Worm (Caenorhabditis elegans): Measurements from ENCODE around the gene K12B6.9.

The K12B6.9 gene

ce11 chrV:6267237-6267812, 25.1 kb downstream of the K12B6.9 start, which contains the start of gene mrck-1 (continued):
- TF ChIP-seq akir-1 (GFP tag; optimal IDR thresholded peaks at IDR 0.05) (no peak), ekl-4 (GFP tag; IDR thresholded peaks at IDR 0.05) (peak; percentile 80), attf-3 (GFP tag; conservative IDR thresholded peaks at IDR 0.05) (no peak), nhr-27 (tag; optimal IDR thresholded peaks at IDR 0.05) (no peak), nhr-179 (tag; optimal IDR thresholded peaks at IDR 0.05) (no peak), rpc-1 (optimal IDR thresholded peaks at IDR 0.05) (no peak), rpc-1 (tag; optimal IDR thresholded peaks at IDR 0.05) (no peak), fkh-3 (tag; optimal IDR thresholded peaks at IDR 0.05) (no peak), efl-1 (GFP tag; optimal IDR thresholded peaks at IDR 0.05) (peak; percentile 42), F23B12.7 (tag; optimal IDR thresholded peaks at IDR 0.05; ENCODE audit: insufficient read depth) (peak; percentile 39), F33H1.4 (GFP tag; IDR thresholded peaks at IDR 0.05) (peak; percentile 58), ztf-26 (tag; optimal IDR thresholded peaks at IDR 0.05) (peak; percentile 74), F57A8.1 (GFP tag; optimal IDR thresholded peaks at IDR 0.05) (no peak), lin-35 (GFP tag; optimal IDR thresholded peaks at IDR 0.05) (peak in 1 of 3 experiments; percentile 89), F55B11.4 (tag; optimal IDR thresholded peaks at IDR 0.05; ENCODE audit: borderline replicate concordance, insufficient read depth) (no peak), lin-26 (GFP tag; IDR thresholded peaks at IDR 0.05) (0 out of 2 replicates have a peak, but pooled peaks have one; percentile 35), K11D2.4 (GFP tag; IDR thresholded peaks at IDR 0.05) (peak; percentile 87), xnd-1 (tag; optimal IDR thresholded peaks at IDR 0.05) (no peak), K12H6.12 (tag; optimal IDR thresholded peaks at IDR 0.05) (peak; percentile 87), mes-4 (tag; optimal IDR thresholded peaks at IDR 0.05) (no peak), cebp-2 (GFP tag; IDR thresholded peaks at IDR 0.05) (no peak), Y95B8A.8 (GFP tag; IDR thresholded peaks at IDR 0.05) (no peak), Y53F4B.3 (GFP tag; IDR thresholded peaks at IDR 0.05) (no peak), lin-54 (GFP tag; optimal IDR thresholded peaks at IDR 0.05) (peak; percentile 82), F49E8.2 (tag; optimal IDR thresholded peaks at IDR 0.05; ENCODE audit: insufficient read depth) (no peak), nhr-90 (tag; optimal IDR thresholded peaks at IDR 0.05) (peak; percentile 51), ztf-18 (tag; optimal IDR thresholded peaks at IDR 0.05) (peak; percentile 97), zim-3 (tag; optimal IDR thresholded peaks at IDR 0.05) (no peak), madf-3 (GFP tag; IDR thresholded peaks at IDR 0.05) (peak; percentile 82; the same call in 1 of the 2 replicates), nfyb-1 (GFP tag; IDR thresholded peaks at IDR 0.05) (peak; percentile 65), die-1 (tag; optimal IDR thresholded peaks at IDR 0.05) (peak; percentile 51), lsy-27 (tag; optimal IDR thresholded peaks at IDR 0.05; ENCODE audit: borderline replicate concordance, insufficient read depth) (peak; percentile 6), lsl-1 (GFP tag; optimal IDR thresholded peaks at IDR 0.05) (peak; percentile 22), C17E4.6 (GFP tag; IDR thresholded peaks at IDR 0.05) (0 out of 2 replicates have a peak, but pooled peaks have one; percentile 18), lir-1 (GFP tag; conservative IDR thresholded peaks at IDR 0.05) (peak; percentile 52), nfya-2 (GFP tag; IDR thresholded peaks at IDR 0.05) (no peak), pbrm-1 (GFP tag; IDR thresholded peaks at IDR 0.05) (peak; percentile 81), F37B4.10 (GFP tag; IDR thresholded peaks at IDR 0.05) (no peak), D2030.7 (GFP tag; IDR thresholded peaks at IDR 0.05) (no peak), B0336.3 (GFP tag; IDR thresholded peaks at IDR 0.05) (peak; percentile 80), let-526 (GFP tag; IDR thresholded peaks at IDR 0.05) (no peak), aptf-3 (GFP tag; IDR thresholded peaks at IDR 0.05) (no peak), ztf-3 (GFP tag; optimal IDR thresholded peaks at IDR 0.05) (no peak), bed-2 (GFP tag; IDR thresholded peaks at IDR 0.05) (no peak), hmg-20 (GFP tag; IDR thresholded peaks at IDR 0.05) (peak; percentile 68; the same call in 1 of the 2 replicates), Y79H2A.3 (GFP tag; conservative IDR thresholded peaks at IDR 0.05) (no peak), F39B2.1 (GFP tag; IDR thresholded peaks at IDR 0.05) (no peak), madf-8 (GFP tag; conservative IDR thresholded peaks at IDR 0.05) (peak; percentile 24; the same call in 1 of the 2 replicates)
